Worm (Caenorhabditis elegans) whole organism, early embryonic: ENCODE measurements around the gene Y54G2A.52.

Source experiments
- B0310.2 ChIP-seq: sonication (generic microtip); optimal IDR thresholded peaks from 2 replicates; lab custom pipeline; 2016; ENCODE audit warnings: mild to moderate bottlenecking, missing genetic modification characterization, missing compliant biosample characterization
- aly-1 ChIP-seq: sonication (generic microtip); optimal IDR thresholded peaks from 2 replicates; lab custom pipeline; 2016; ENCODE audit warnings: missing genetic modification characterization, missing compliant biosample characterization
- ama-1 ChIP-seq: fragments of 150-350 bp; optimal IDR thresholded peaks from 2 replicates; lab custom pipeline; 2014
- flt-1 ChIP-seq: fragments of 200-800 bp; sonication (Bioruptor generic); IDR thresholded peaks from 2 replicates; pipeline ENCODE4 v1.3.6; 2022; ENCODE audit warnings: missing genetic modification characterization, missing compliant biosample characterization
- hmg-4 ChIP-seq: fragments of 200-800 bp; sonication (Bioruptor generic); optimal IDR thresholded peaks from 2 replicates; lab custom pipeline; 2018; ENCODE audit warnings: mild to moderate bottlenecking, missing genetic modification characterization, missing compliant biosample characterization
- hnd-1 ChIP-seq: sonication (generic microtip); optimal IDR thresholded peaks from 2 replicates; lab custom pipeline; 2016; ENCODE audit warnings: missing genetic modification characterization, missing compliant biosample characterization
- pes-1 ChIP-seq: fragments of 200-800 bp; sonication (Bioruptor generic); IDR thresholded peaks from 2 replicates; pipeline ENCODE4 v1.3.6; 2022; ENCODE audit warnings: missing genetic modification reagents, missing genetic modification characterization, missing compliant biosample characterization
- tbx-11 ChIP-seq: fragments of 200-800 bp; sonication (Bioruptor generic); IDR thresholded peaks from 2 replicates; pipeline ENCODE4 v1.3.6; 2022; ENCODE audit warnings: missing genetic modification characterization, missing compliant biosample characterization

- TF ChIP-seq hnd-1 (tag; lab: Kevin White, UChicago) (no peak), pes-1 (GFP tag; lab: Robert Waterston, UW) (no peak), B0310.2 (tag; lab: Kevin White, UChicago) (no peak), flt-1 (GFP tag; lab: Robert Waterston, UW) (no peak), tbx-11 (GFP tag; lab: Robert Waterston, UW) (no peak), ama-1 (no peak), hmg-4 (GFP tag; lab: Kevin White, UChicago) (no peak), aly-1 (tag; lab: Kevin White, UChicago) (no peak)
These were observed 42.8 kb upstream of the Y54G2A.52 start, which contains the start of gene clec-83 for ce11 chrIV:2841260-2841659.
